Worm (Caenorhabditis elegans): Measurements from ENCODE around the gene hizr-1.

The hizr-1 gene

DNA sequence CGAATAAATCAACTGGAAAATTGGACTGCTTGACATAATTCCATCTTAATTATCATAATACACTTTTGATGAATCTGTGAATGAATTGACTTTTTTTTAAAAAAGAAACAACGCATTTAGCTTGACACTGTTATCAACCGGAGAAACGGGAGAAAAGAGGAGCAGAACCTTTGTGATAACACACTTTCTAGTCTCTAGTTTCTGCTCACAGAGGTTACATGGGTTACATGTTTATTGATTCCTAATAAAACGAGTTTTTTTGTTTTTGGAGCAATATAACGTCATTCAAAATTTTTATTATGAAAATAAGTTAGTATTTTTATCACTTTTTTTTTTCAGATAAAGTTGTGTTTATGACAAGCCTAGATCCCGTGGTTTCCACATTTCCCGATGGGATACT is at the start of gene hizr-1:
Gene hizr-1, plus strand, starts transcription at position 340 of the 400 bp plus-strand sequence.
- TF ChIP-seq ceh-83 (GFP tag; optimal IDR thresholded peaks at IDR 0.05) (no peak), cnd-1 (tag; optimal IDR thresholded peaks at IDR 0.05) (no peak), lin-32 (GFP tag; optimal IDR thresholded peaks at IDR 0.05) (no peak), mls-2 (tag; optimal IDR thresholded peaks at IDR 0.05) (no peak), nhr-76 (tag; optimal IDR thresholded peaks at IDR 0.05) (no peak), unc-62 (GFP tag; optimal IDR thresholded peaks at IDR 0.05) (no peak), tbx-8 (GFP tag; optimal IDR thresholded peaks at IDR 0.05) (no peak), flh-1 (GFP tag; optimal IDR thresholded peaks at IDR 0.05) (no peak), zip-8 (tag; optimal IDR thresholded peaks at IDR 0.05) (no peak), nhr-2 (tag; optimal IDR thresholded peaks at IDR 0.05) (no peak), unc-39 (tag; optimal IDR thresholded peaks at IDR 0.05) (no peak)

DNA sequence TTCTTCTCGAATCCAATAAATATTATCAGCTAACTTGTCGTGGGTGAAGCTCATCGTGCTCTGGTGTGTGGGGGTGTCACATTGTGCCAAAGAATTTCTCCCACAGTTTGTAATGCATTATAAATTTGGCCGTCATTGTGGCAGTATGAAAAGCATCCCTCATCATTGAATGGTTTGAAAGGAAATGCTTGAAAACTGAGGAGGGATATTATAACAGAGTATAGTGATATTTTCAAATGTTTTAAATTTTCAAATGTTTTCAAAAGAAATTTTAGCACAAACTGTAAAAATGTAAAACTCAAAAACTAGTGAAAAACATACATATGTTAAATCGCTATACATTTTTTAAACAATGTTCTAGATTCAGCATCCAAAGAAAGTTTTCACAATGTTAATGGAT is 49.1 kb upstream of the hizr-1 start, which contains the start of gene C03A3.3:
Gene C03A3.3, minus strand, starts transcription at position 101 of the 400 bp plus-strand sequence.
- TF ChIP-seq hlh-1 (tag; optimal IDR thresholded peaks at IDR 0.05): no peak
- no peak for TF ChIP-seq ceh-43 (GFP tag; optimal IDR thresholded peaks at IDR 0.05)
- TF ChIP-seq unc-62 (GFP tag; optimal IDR thresholded peaks at IDR 0.05): no peak
- TF ChIP-seq M03D4.4 (tag; optimal IDR thresholded peaks at IDR 0.05): no peak

DNA sequence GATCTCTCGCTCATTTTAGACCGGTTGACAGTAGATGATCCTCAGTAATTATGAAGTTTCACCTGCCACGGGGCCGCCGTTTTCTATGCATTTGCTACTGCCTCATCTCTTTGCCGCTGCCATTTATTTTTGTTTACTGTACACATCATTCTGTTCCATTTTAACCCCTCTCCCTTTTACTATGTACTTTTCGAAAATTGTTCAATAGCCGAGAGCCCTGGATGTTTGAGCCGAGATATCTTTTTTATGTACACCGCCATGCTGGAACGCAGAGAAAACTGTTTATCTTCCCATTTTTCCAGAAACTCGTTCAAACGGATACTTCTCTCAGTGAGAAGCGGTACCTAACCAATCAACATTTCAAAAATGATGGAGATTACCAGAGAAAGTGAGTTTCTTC is 47.2 kb upstream of the hizr-1 start, which contains the start of gene ifa-1:
Gene ifa-1, plus strand, starts transcription at position 301 of the 400 bp plus-strand sequence.
- TF ChIP-seq unc-39 (tag; optimal IDR thresholded peaks at IDR 0.05): no peak
- no peak for TF ChIP-seq elt-3 (tag; optimal IDR thresholded peaks at IDR 0.05)
- TF ChIP-seq elt-1 (tag; optimal IDR thresholded peaks at IDR 0.05; ENCODE audit: borderline replicate concordance, insufficient read depth): no peak
- TF ChIP-seq ces-1 (GFP tag; optimal IDR thresholded peaks at IDR 0.05): no peak
- TF ChIP-seq zip-8 (tag; optimal IDR thresholded peaks at IDR 0.05): no peak
- no peak for TF ChIP-seq nhr-28 (tag; optimal IDR thresholded peaks at IDR 0.05)
- no peak for TF ChIP-seq sptf-1 (tag; optimal IDR thresholded peaks at IDR 0.05)
- no peak for TF ChIP-seq hlh-1 (tag; optimal IDR thresholded peaks at IDR 0.05)
- TF ChIP-seq pha-4 (tag; optimal IDR thresholded peaks at IDR 0.05): no peak

- TF ChIP-seq pha-4 (tag; optimal IDR thresholded peaks at IDR 0.05) (no peak), M03D4.4 (tag; optimal IDR thresholded peaks at IDR 0.05) (no peak), zip-8 (tag; optimal IDR thresholded peaks at IDR 0.05) (no peak), nhr-76 (tag; optimal IDR thresholded peaks at IDR 0.05) (no peak), sptf-1 (tag; optimal IDR thresholded peaks at IDR 0.05) (no peak), blmp-1 (tag; optimal IDR thresholded peaks at IDR 0.05) (no peak), elt-3 (tag; optimal IDR thresholded peaks at IDR 0.05) (no peak), hlh-1 (tag; optimal IDR thresholded peaks at IDR 0.05) (no peak), ceh-43 (GFP tag; optimal IDR thresholded peaks at IDR 0.05) (no peak), mls-2 (tag; optimal IDR thresholded peaks at IDR 0.05) (no peak), nhr-12 (tag; optimal IDR thresholded peaks at IDR 0.05) (no peak), bed-3 (GFP tag; optimal IDR thresholded peaks at IDR 0.05) (no peak)
Observed at ce11 chrX:11279276-11279675, 38.8 kb upstream of the hizr-1 start, which contains the start of gene F38B2.2. F38B2.2 (minus strand) TSS chrX:11279376.

DNA sequence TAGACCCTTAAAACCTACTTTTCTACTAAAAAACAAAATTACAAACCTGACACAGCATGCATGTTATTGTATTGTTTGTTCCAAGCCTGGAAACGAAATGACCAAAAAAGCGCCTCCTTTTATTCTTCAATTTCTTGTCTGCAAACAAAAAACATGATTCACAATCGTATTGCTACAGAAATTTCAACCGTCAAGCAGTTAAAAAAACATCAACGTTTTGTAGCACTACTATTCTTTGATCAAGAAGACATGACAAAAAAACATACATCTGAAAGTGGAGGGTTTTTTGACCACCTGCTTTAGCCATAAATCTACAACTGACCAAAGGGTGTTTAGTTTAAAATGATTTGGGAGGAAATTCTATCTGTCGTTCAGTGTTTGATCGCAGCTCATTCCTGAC is 36.9 kb upstream of the hizr-1 start, which contains the start of gene F38B2.6:
Gene F38B2.6, minus strand, starts transcription at position 101 of the 400 bp plus-strand sequence.
- TF ChIP-seq mab-5 (tag; optimal IDR thresholded peaks at IDR 0.05): no peak
- TF ChIP-seq drap-1 (GFP tag; optimal IDR thresholded peaks at IDR 0.05): no peak
- TF ChIP-seq unc-62 (GFP tag; optimal IDR thresholded peaks at IDR 0.05): no peak
- no peak for TF ChIP-seq nhr-12 (tag; optimal IDR thresholded peaks at IDR 0.05)
- TF ChIP-seq ceh-43 (GFP tag; optimal IDR thresholded peaks at IDR 0.05): no peak
- TF ChIP-seq M03D4.4 (tag; optimal IDR thresholded peaks at IDR 0.05): no peak
- TF ChIP-seq lin-32 (GFP tag; optimal IDR thresholded peaks at IDR 0.05): no peak
- TF ChIP-seq mep-1 (tag; optimal IDR thresholded peaks at IDR 0.05): no peak
- TF ChIP-seq ham-2 (GFP tag; optimal IDR thresholded peaks at IDR 0.05): no peak
- no peak for TF ChIP-seq unc-120 (tag; optimal IDR thresholded peaks at IDR 0.05; ENCODE audit: poor library complexity, severe bottlenecking)
- TF ChIP-seq ceh-39 (tag; optimal IDR thresholded peaks at IDR 0.05): no peak
- no peak for TF ChIP-seq zip-8 (tag; optimal IDR thresholded peaks at IDR 0.05)
- TF ChIP-seq ceh-83 (GFP tag; optimal IDR thresholded peaks at IDR 0.05): no peak

- TF ChIP-seq nhr-76 (tag; optimal IDR thresholded peaks at IDR 0.05) (no peak), cnd-1 (tag; optimal IDR thresholded peaks at IDR 0.05) (no peak), unc-39 (tag; optimal IDR thresholded peaks at IDR 0.05) (no peak), nhr-28 (tag; optimal IDR thresholded peaks at IDR 0.05) (no peak), sem-2 (GFP tag; optimal IDR thresholded peaks at IDR 0.05) (no peak), mab-5 (tag; optimal IDR thresholded peaks at IDR 0.05) (no peak), mls-2 (tag; optimal IDR thresholded peaks at IDR 0.05) (no peak)
Observed at ce11 chrX:11286246-11286645, 31.8 kb upstream of the hizr-1 start, which contains the start of gene F38B2.3. F38B2.3 (minus strand) TSS chrX:11286346.

All from whole organism, mixed stage, embryonic.